Fruit fly (Drosophila melanogaster): Measurements from ENCODE around the gene cv-c.

cv-c gene

dm6 chr3R:14492287-14492889 lies 10.9 kb upstream of the cv-c start:
- TF ChIP-seq Hr4 (GFP tag; optimal IDR thresholded peaks at IDR 0.05) = peak; percentile 45
- peak; percentile 54 for TF ChIP-seq Eip78C (GFP tag)
- TF ChIP-seq achi (GFP tag; optimal IDR thresholded peaks at IDR 0.05) = peak; percentile 14
- no peak for TF ChIP-seq fd85E (GFP tag; optimal IDR thresholded peaks at IDR 0.05)
- no peak for TF ChIP-seq CG31627 (GFP tag; optimal IDR thresholded peaks at IDR 0.05)
- TF ChIP-seq CG6276 (GFP tag; optimal IDR thresholded peaks at IDR 0.05) = peak; percentile 20
- peak; percentile 37 for TF ChIP-seq svp (GFP tag)
- TF ChIP-seq CG6163 (GFP tag; IDR thresholded peaks at IDR 0.05) = 0 out of 3 replicates have a peak, but pooled peaks have one; percentile 29
- no peak for TF ChIP-seq CG7368 (GFP tag; optimal IDR thresholded peaks at IDR 0.05)
- peak; percentile 4 for TF ChIP-seq CG3919 (GFP tag; optimal IDR thresholded peaks at IDR 0.05)
- 0 out of 3 replicates have a peak, but pooled peaks have one; percentile 28 for TF ChIP-seq eg (GFP tag; IDR thresholded peaks at IDR 0.05)
- peak; percentile 59 for TF ChIP-seq dsx (GFP tag; optimal IDR thresholded peaks at IDR 0.05; ENCODE audit: poor library complexity, severe bottlenecking)
- peak; percentile 50 for TF ChIP-seq CG15336 (GFP tag; IDR thresholded peaks at IDR 0.05)
- TF ChIP-seq CG32006 (GFP tag; optimal IDR thresholded peaks at IDR 0.05) = peak; percentile 50
- peak; percentile 1 for TF ChIP-seq net (GFP tag; optimal IDR thresholded peaks at IDR 0.05)
- peak; percentile 39; the same call in 1 of the 3 replicates for TF ChIP-seq CG8119 (GFP tag; IDR thresholded peaks at IDR 0.05)

- TF ChIP-seq CG6163 (GFP tag; IDR thresholded peaks at IDR 0.05) (peak; percentile 74), acj6 (GFP tag; optimal IDR thresholded peaks at IDR 0.05) (peak; percentile 18), fkh (GFP tag; optimal IDR thresholded peaks at IDR 0.05) (no peak), lz (GFP tag; optimal IDR thresholded peaks at IDR 0.05) (no peak), Sox14 (GFP tag; optimal IDR thresholded peaks at IDR 0.05) (peak; percentile 4), CG8119 (GFP tag; IDR thresholded peaks at IDR 0.05) (peak; percentile 86), dac (GFP tag; optimal IDR thresholded peaks at IDR 0.05) (peak; percentile 47), Lpt (GFP tag; optimal IDR thresholded peaks at IDR 0.05) (no peak), OdsH (GFP tag; optimal IDR thresholded peaks at IDR 0.05) (peak; percentile 52), Sox102F (GFP tag; optimal IDR thresholded peaks at IDR 0.05) (no peak), Eip78C (GFP tag) (peak; percentile 77), Gug (GFP tag; IDR thresholded peaks at IDR 0.05) (peak; percentile 48; the same call in 1 of the 2 replicates), pdm3 (GFP tag; optimal IDR thresholded peaks at IDR 0.05) (peak; percentile 40), Eip75B (GFP tag; optimal IDR thresholded peaks at IDR 0.05) (no peak), CG32006 (GFP tag; optimal IDR thresholded peaks at IDR 0.05) (peak; percentile 83), CG3919 (GFP tag; optimal IDR thresholded peaks at IDR 0.05) (peak; percentile 43), topi (GFP tag; optimal IDR thresholded peaks at IDR 0.05) (no peak), CG6276 (GFP tag; optimal IDR thresholded peaks at IDR 0.05) (peak; percentile 66), Sox15 (GFP tag; optimal IDR thresholded peaks at IDR 0.05) (no peak), Met (GFP tag; optimal IDR thresholded peaks at IDR 0.05) (no peak), Ets96B (tag; optimal IDR thresholded peaks at IDR 0.05) (no peak), CG15336 (GFP tag; IDR thresholded peaks at IDR 0.05) (peak; percentile 85), CG4318 (GFP tag; optimal IDR thresholded peaks at IDR 0.05) (peak; percentile 53), eg (GFP tag; IDR thresholded peaks at IDR 0.05) (peak; percentile 81), achi (GFP tag; optimal IDR thresholded peaks at IDR 0.05) (peak; percentile 45), CG10631 (GFP tag; optimal IDR thresholded peaks at IDR 0.05) (peak; percentile 23), Smox (GFP tag; optimal IDR thresholded peaks at IDR 0.05) (no peak), net (GFP tag; optimal IDR thresholded peaks at IDR 0.05) (peak; percentile 46), salr (GFP tag; optimal IDR thresholded peaks at IDR 0.05) (peak in 1 of 2 experiments; percentile 32), Hr4 (GFP tag; optimal IDR thresholded peaks at IDR 0.05) (peak; percentile 58)
Observed at dm6 chr3R:14486469-14486868, 5.0 kb upstream of the cv-c start.

dm6 chr3R:14484533-14485267 lies 3.2 kb upstream of the cv-c start:
- TF ChIP-seq Hr39 (GFP tag; optimal IDR thresholded peaks at IDR 0.05) (no peak), CG1621 (tag; optimal IDR thresholded peaks at IDR 0.05) (no peak), CG11762 (GFP tag; optimal IDR thresholded peaks at IDR 0.05; ENCODE audit: insufficient read depth) (no peak), CG6276 (GFP tag; optimal IDR thresholded peaks at IDR 0.05) (no peak), fd59A (GFP tag; optimal IDR thresholded peaks at IDR 0.05) (no peak), lz (GFP tag; optimal IDR thresholded peaks at IDR 0.05) (no peak), CG3032 (tag; optimal IDR thresholded peaks at IDR 0.05) (no peak), CG15336 (GFP tag; IDR thresholded peaks at IDR 0.05) (no peak), eg (GFP tag; IDR thresholded peaks at IDR 0.05) (no peak), CG6163 (GFP tag; IDR thresholded peaks at IDR 0.05) (no peak), CG9139 (GFP tag; optimal IDR thresholded peaks at IDR 0.05) (no peak), CG6792 (GFP tag; optimal IDR thresholded peaks at IDR 0.05) (no peak), CG31627 (GFP tag; optimal IDR thresholded peaks at IDR 0.05) (no peak), Eip93F (GFP tag; optimal IDR thresholded peaks at IDR 0.05) (no peak), Blimp-1 (GFP tag; optimal IDR thresholded peaks at IDR 0.05) (no peak), topi (GFP tag; optimal IDR thresholded peaks at IDR 0.05) (peak; percentile 21), vri (GFP tag; optimal IDR thresholded peaks at IDR 0.05) (no peak), Hr38 (GFP tag; optimal IDR thresholded peaks at IDR 0.05) (no peak), Sox14 (GFP tag; optimal IDR thresholded peaks at IDR 0.05) (no peak)

All from whole organism, prepupa.